Fruit fly (Drosophila melanogaster): ENCODE results near the gene Pyroxd1.

DNA sequence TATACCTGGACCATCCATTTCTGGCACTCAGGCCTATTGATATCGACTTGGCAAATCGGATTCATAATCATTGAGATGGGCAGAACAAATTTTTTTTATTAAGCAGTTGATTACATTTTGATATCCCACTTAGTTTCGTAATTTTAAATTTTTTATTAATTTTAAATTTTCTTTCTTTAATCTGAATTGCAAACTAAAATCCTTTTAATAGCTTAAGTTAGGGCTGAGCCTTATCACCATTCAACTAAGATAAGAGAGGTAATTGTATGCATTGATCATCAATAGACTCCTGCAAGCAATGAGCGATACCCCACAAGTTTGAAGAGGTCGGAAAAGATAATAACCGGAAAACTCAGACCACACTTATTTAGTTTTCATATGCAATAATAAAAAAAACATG lies 12.8 kb downstream of the Pyroxd1 start, which contains the start of gene CG13970:
- TF ChIP-seq rgr (GFP tag; optimal IDR thresholded peaks at IDR 0.05) (no peak), Sp1 (GFP tag; optimal IDR thresholded peaks at IDR 0.05) (no peak), fru (GFP tag; optimal IDR thresholded peaks at IDR 0.05) (no peak), foxo (GFP tag; optimal IDR thresholded peaks at IDR 0.05) (no peak), Hr78 (GFP tag; optimal IDR thresholded peaks at IDR 0.05) (no peak), pan (optimal IDR thresholded peaks at IDR 0.05) (no peak), h (GFP tag; optimal IDR thresholded peaks at IDR 0.05) (no peak), GATAd (GFP tag; optimal IDR thresholded peaks at IDR 0.05) (no peak)

Data from whole organism, wandering third instar larva.